Fruit fly (Drosophila melanogaster): ENCODE data around the gene Esyt2.

dm6 chr3R:24601069-24601468 lies 56.5 kb downstream of the Esyt2 start:
- TF ChIP-seq Clk (GFP tag; optimal IDR thresholded peaks at IDR 0.05) (no peak), cic (GFP tag; optimal IDR thresholded peaks at IDR 0.05) (peak; percentile 41), kay (GFP tag; ENCODE audit: borderline replicate concordance) (no peak), bab1 (GFP tag; optimal IDR thresholded peaks at IDR 0.05) (no peak), CG7101 (tag; optimal IDR thresholded peaks at IDR 0.05) (peak; percentile 24), CG11617 (GFP tag; optimal IDR thresholded peaks at IDR 0.05) (peak; percentile 20), CG7045 (GFP tag; optimal IDR thresholded peaks at IDR 0.05) (peak; percentile 14), CG12768 (GFP tag; optimal IDR thresholded peaks at IDR 0.05) (peak; percentile 41), pad (GFP tag; optimal IDR thresholded peaks at IDR 0.05) (peak; percentile 28), Hr96 (GFP tag; optimal IDR thresholded peaks at IDR 0.05) (peak; percentile 13), tj (GFP tag; optimal IDR thresholded peaks at IDR 0.05) (peak; percentile 100), Crg-1 (GFP tag; optimal IDR thresholded peaks at IDR 0.05) (no peak), cnc (optimal IDR thresholded peaks at IDR 0.05) (no peak), toe (GFP tag; optimal IDR thresholded peaks at IDR 0.05) (no peak)
